Fruit fly (Drosophila melanogaster) whole organism, prepupa: ENCODE data around the gene CG34276.

Source experiments
- CG11294 ChIP-seq: fragments of 200-800 bp; sonication (Bioruptor generic); IDR thresholded peaks from 2 replicates; pipeline ENCODE4 v1.3.6; 2022; ENCODE audit warnings: missing biosample characterization, missing genetic modification characterization
- CG11762 ChIP-seq: fragments of 200-800 bp; sonication (Bioruptor generic); optimal IDR thresholded peaks from 3 replicates; lab custom pipeline; 2016; ENCODE audit warnings: missing biosample characterization, missing genetic modification characterization; ENCODE audit not compliant: insufficient read depth
- CG11902 ChIP-seq: fragments of 200-800 bp; sonication (Bioruptor generic); optimal IDR thresholded peaks from 3 replicates; lab custom pipeline; 2016; ENCODE audit warnings: missing biosample characterization, missing genetic modification characterization
- CG15336 ChIP-seq: fragments of 200-800 bp; sonication (Bioruptor generic); IDR thresholded peaks from 2 replicates; pipeline ENCODE4 v1.3.6; 2022; ENCODE audit warnings: missing biosample characterization, missing genetic modification characterization
- CG1621 ChIP-seq: fragments of 200-800 bp; sonication (Bioruptor generic); optimal IDR thresholded peaks from 3 replicates; lab custom pipeline; 2018; ENCODE audit warnings: missing biosample characterization, mild to moderate bottlenecking, missing genetic modification characterization
- CG16779 ChIP-seq: fragments of 200-800 bp; sonication (Bioruptor generic); optimal IDR thresholded peaks from 3 replicates; lab custom pipeline; 2017; ENCODE audit warnings: missing biosample characterization, mild to moderate bottlenecking, missing genetic modification characterization
- CG3032 ChIP-seq: fragments of 200-800 bp; optimal IDR thresholded peaks from 2 replicates; lab custom pipeline; 2019; ENCODE audit warnings: missing biosample characterization, mild to moderate bottlenecking, missing genetic modification characterization, moderate library complexity
- CG32006 ChIP-seq: fragments of 200-800 bp; sonication (Bioruptor generic); optimal IDR thresholded peaks from 3 replicates; lab custom pipeline; 2017; ENCODE audit warnings: missing biosample characterization, mild to moderate bottlenecking, missing genetic modification characterization
- CG34406 ChIP-seq: fragments of 200-800 bp; sonication (Bioruptor generic); optimal IDR thresholded peaks from 3 replicates; lab custom pipeline; 2016; ENCODE audit warnings: missing biosample characterization, missing genetic modification characterization
- CG4318 ChIP-seq: fragments of 200-800 bp; sonication (Bioruptor generic); optimal IDR thresholded peaks from 3 replicates; lab custom pipeline; 2017; ENCODE audit warnings: missing biosample characterization, mild to moderate bottlenecking, missing genetic modification characterization
- CG6163 ChIP-seq: fragments of 200-800 bp; sonication (Bioruptor generic); IDR thresholded peaks from 3 replicates; pipeline ENCODE4 v1.3.6; 2022; ENCODE audit warnings: missing biosample characterization, missing genetic modification characterization
- CG6276 ChIP-seq: fragments of 200-800 bp; sonication (Bioruptor generic); optimal IDR thresholded peaks from 2 replicates; lab custom pipeline; 2017; ENCODE audit warnings: missing biosample characterization, mild to moderate bottlenecking, missing genetic modification characterization
- CG6792 ChIP-seq: fragments of 200-800 bp; sonication (Bioruptor generic); optimal IDR thresholded peaks from 3 replicates; lab custom pipeline; 2016; ENCODE audit warnings: missing biosample characterization, missing genetic modification characterization
- CG6808 ChIP-seq: fragments of 200-800 bp; sonication (Bioruptor generic); optimal IDR thresholded peaks from 3 replicates; lab custom pipeline; 2017; ENCODE audit warnings: missing biosample characterization, missing genetic modification characterization, mild to moderate bottlenecking, moderate library complexity, missing genetic modification reagents
- CG6854 ChIP-seq: fragments of 200-800 bp; sonication (Bioruptor generic); optimal IDR thresholded peaks from 2 replicates; lab custom pipeline; 2017; ENCODE audit warnings: missing biosample characterization, mild to moderate bottlenecking, missing genetic modification characterization
- CG7368 ChIP-seq: fragments of 200-800 bp; sonication (Bioruptor generic); optimal IDR thresholded peaks from 3 replicates; lab custom pipeline; 2016; ENCODE audit warnings: missing biosample characterization, missing genetic modification characterization
- CG8319 ChIP-seq: fragments of 200-800 bp; sonication (Bioruptor generic); optimal IDR thresholded peaks from 3 replicates; lab custom pipeline; 2016; ENCODE audit warnings: missing biosample characterization, missing genetic modification characterization
- CG8632 ChIP-seq: fragments of 200-800 bp; sonication (Bioruptor generic); optimal IDR thresholded peaks from 3 replicates; lab custom pipeline; 2016; ENCODE audit warnings: missing biosample characterization, missing genetic modification characterization
- CG9139 ChIP-seq: fragments of 200-800 bp; sonication (Bioruptor generic); optimal IDR thresholded peaks from 3 replicates; lab custom pipeline; 2017; ENCODE audit warnings: missing biosample characterization, mild to moderate bottlenecking, missing genetic modification characterization
- Eip75B ChIP-seq: fragments of 200-800 bp; sonication (Bioruptor generic); optimal IDR thresholded peaks from 3 replicates; lab custom pipeline; 2016; ENCODE audit warnings: missing biosample characterization, missing genetic modification characterization
- Eip78C ChIP-seq: fragments of 200-800 bp; sonication (Bioruptor generic); peaks from one replicate; lab custom pipeline; 2016; ENCODE audit warnings: missing biosample characterization, missing genetic modification characterization
- Ets96B ChIP-seq: fragments of 200-800 bp; optimal IDR thresholded peaks from 2 replicates; lab custom pipeline; 2019; ENCODE audit warnings: missing biosample characterization, mild to moderate bottlenecking, missing genetic modification characterization, moderate library complexity
- Hr38 ChIP-seq: sonication (Bioruptor generic); optimal IDR thresholded peaks from 2 replicates; lab custom pipeline; 2016; ENCODE audit warnings: missing biosample characterization, missing genetic modification characterization
- Met ChIP-seq: fragments of 200-800 bp; sonication (Bioruptor generic); optimal IDR thresholded peaks from 3 replicates; lab custom pipeline; 2016; ENCODE audit warnings: missing biosample characterization, missing genetic modification characterization
- OdsH ChIP-seq: fragments of 200-800 bp; sonication (Bioruptor generic); optimal IDR thresholded peaks from 3 replicates; lab custom pipeline; 2016; ENCODE audit warnings: missing biosample characterization, missing genetic modification characterization
- Smox ChIP-seq: fragments of 200-800 bp; sonication (Bioruptor generic); optimal IDR thresholded peaks from 3 replicates; lab custom pipeline; 2016; ENCODE audit warnings: missing biosample characterization, missing genetic modification characterization
- Sox15 ChIP-seq: fragments of 200-800 bp; sonication (Bioruptor generic); optimal IDR thresholded peaks from 3 replicates; lab custom pipeline; 2016; ENCODE audit warnings: missing biosample characterization, missing genetic modification characterization
- acj6 ChIP-seq: fragments of 200-800 bp; sonication (Bioruptor generic); optimal IDR thresholded peaks from 3 replicates; lab custom pipeline; 2016; ENCODE audit warnings: missing biosample characterization, missing genetic modification characterization
- cyc ChIP-seq: fragments of 200-800 bp; sonication (Bioruptor generic); optimal IDR thresholded peaks from 3 replicates; lab custom pipeline; 2016; ENCODE audit warnings: missing biosample characterization, missing genetic modification characterization
- dac ChIP-seq: fragments of 200-800 bp; sonication (Bioruptor generic); optimal IDR thresholded peaks from 2 replicates; lab custom pipeline; 2017; ENCODE audit warnings: missing biosample characterization, mild to moderate bottlenecking, missing genetic modification characterization
- dsx ChIP-seq: fragments of 200-800 bp; optimal IDR thresholded peaks from 3 replicates; lab custom pipeline; 2019; ENCODE audit warnings: missing biosample characterization, mild to moderate bottlenecking, missing genetic modification characterization, moderate library complexity; ENCODE audit not compliant: poor library complexity, severe bottlenecking
- eg ChIP-seq: fragments of 200-800 bp; sonication (Bioruptor generic); IDR thresholded peaks from 3 replicates; pipeline ENCODE4 v1.3.6; 2022; ENCODE audit warnings: missing biosample characterization, missing genetic modification characterization
- fd85E ChIP-seq: fragments of 200-800 bp; sonication (Bioruptor generic); optimal IDR thresholded peaks from 3 replicates; lab custom pipeline; 2016; ENCODE audit warnings: missing biosample characterization, missing genetic modification characterization
- fkh ChIP-seq: fragments of 200-800 bp; sonication (Bioruptor generic); optimal IDR thresholded peaks from 3 replicates; lab custom pipeline; 2017; ENCODE audit warnings: missing biosample characterization, mild to moderate bottlenecking, missing genetic modification characterization, moderate library complexity
- lz ChIP-seq: fragments of 200-800 bp; sonication (Bioruptor generic); optimal IDR thresholded peaks from 3 replicates; lab custom pipeline; 2016; ENCODE audit warnings: missing biosample characterization, missing genetic modification characterization
- net ChIP-seq: fragments of 200-800 bp; sonication (Bioruptor generic); optimal IDR thresholded peaks from 3 replicates; lab custom pipeline; 2016; ENCODE audit warnings: missing biosample characterization, missing genetic modification characterization
- pdm3 ChIP-seq: fragments of 200-800 bp; sonication (Bioruptor generic); optimal IDR thresholded peaks from 3 replicates; lab custom pipeline; 2016; ENCODE audit warnings: missing biosample characterization, missing genetic modification characterization
- salr ChIP-seq, 2 experiments: fragments of 200-800 bp; sonication (Bioruptor generic); optimal IDR thresholded peaks; 3 replicates each; lab custom pipeline; 2016 to 2018; ENCODE audit warnings: missing biosample characterization in 2 of 2, missing genetic modification characterization in 2 of 2, mild to moderate bottlenecking in 1 of 2
- spab ChIP-seq: fragments of 200-800 bp; sonication (Bioruptor generic); optimal IDR thresholded peaks from 2 replicates; lab custom pipeline; 2017; ENCODE audit warnings: missing biosample characterization, mild to moderate bottlenecking, missing genetic modification characterization, missing genetic modification reagents
- ss ChIP-seq, 2 experiments: fragments of 200-800 bp; sonication (Bioruptor generic); optimal IDR thresholded peaks; 2 replicates in 1 of 2; 3 replicates in 1 of 2; lab custom pipeline; 2017 to 2018; ENCODE audit warnings: mild to moderate bottlenecking in 2 of 2, missing biosample characterization in 2 of 2, missing genetic modification characterization in 2 of 2, moderate library complexity in 1 of 2
- svp ChIP-seq: fragments of 200-800 bp; sonication (Bioruptor generic); peaks from one replicate; lab custom pipeline; 2016; ENCODE audit warnings: missing biosample characterization, missing genetic modification characterization
- topi ChIP-seq: fragments of 200-800 bp; sonication (Bioruptor generic); optimal IDR thresholded peaks from 3 replicates; lab custom pipeline; 2016; ENCODE audit warnings: missing biosample characterization, missing genetic modification characterization
- vri ChIP-seq: fragments of 200-800 bp; sonication (Bioruptor generic); optimal IDR thresholded peaks from 3 replicates; lab custom pipeline; 2016; ENCODE audit warnings: missing biosample characterization, mild to moderate bottlenecking, missing genetic modification characterization

CG34276 gene

DNA sequence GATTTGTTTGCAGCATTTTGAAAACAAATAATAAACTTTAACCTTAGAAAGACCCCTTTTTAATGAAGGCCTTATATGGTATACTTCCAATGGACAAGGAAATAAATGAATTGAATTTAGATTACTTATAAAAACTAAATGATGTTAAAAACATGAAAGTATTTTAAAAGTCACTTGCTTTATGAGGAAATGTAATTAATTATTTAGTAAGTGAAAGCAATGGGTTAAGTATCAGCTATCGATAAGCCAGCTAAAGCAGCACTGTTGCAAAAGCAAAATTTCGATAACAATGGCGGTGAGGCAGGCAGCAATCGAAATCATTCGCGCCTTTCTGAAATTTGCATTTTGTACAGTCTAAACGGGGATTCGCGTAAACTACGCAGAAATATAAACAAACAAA, 39.7 kb downstream of the CG34276 start, which contains the start of the genes CG32856 and Rbf2 (continued):
- peak; percentile 78 for TF ChIP-seq Eip75B (GFP tag; lab: Kevin White, UChicago)
- no peak for TF ChIP-seq CG6276 (GFP tag; lab: Kevin White, UChicago)
- TF ChIP-seq CG16779 (tag; lab: Kevin White, UChicago), result peak; percentile 60
- peak; percentile 95 for TF ChIP-seq lz
- TF ChIP-seq CG6163 (GFP tag; lab: Robert Waterston, UW), result no peak; the same call in 2 of the 3 replicates
- peak; percentile 97 for TF ChIP-seq Eip78C (GFP tag; lab: Kevin White, UChicago)
- TF ChIP-seq svp (GFP tag; lab: Kevin White, UChicago), result peak; percentile 95
- no peak for TF ChIP-seq Hr38
- no peak for TF ChIP-seq CG1621 (tag; lab: Kevin White, UChicago)
- TF ChIP-seq ss (GFP tag; optimal IDR thresholded peaks at IDR 0.05; lab: Kevin White, UChicago), result peak in 1 of 2 experiments; percentile 76
- TF ChIP-seq Ets96B (tag; lab: Kevin White, UChicago), result peak; percentile 89
- TF ChIP-seq CG11762 (GFP tag; lab: Kevin White, UChicago), result no peak
- peak; percentile 85 for TF ChIP-seq Sox15 (GFP tag; lab: Kevin White, UChicago)
- TF ChIP-seq topi, result peak; percentile 79
- TF ChIP-seq fkh (GFP tag; lab: Kevin White, UChicago), result no peak
- TF ChIP-seq vri (GFP tag; lab: Kevin White, UChicago), result no peak
- TF ChIP-seq CG7368 (GFP tag; lab: Kevin White, UChicago), result no peak
- peak; percentile 92 for TF ChIP-seq Smox (GFP tag; lab: Kevin White, UChicago)
- peak; percentile 62 for TF ChIP-seq CG8319
- peak; percentile 93 for TF ChIP-seq OdsH (GFP tag; lab: Kevin White, UChicago)
- peak; percentile 50 for TF ChIP-seq CG9139 (GFP tag; lab: Kevin White, UChicago)
- no peak; the same call in 2 of the 3 replicates for TF ChIP-seq eg (GFP tag; lab: Robert Waterston, UW)
- peak; percentile 87 for TF ChIP-seq net (GFP tag; lab: Kevin White, UChicago)
- TF ChIP-seq fd85E, result no peak
- TF ChIP-seq CG15336 (GFP tag; lab: Robert Waterston, UW), result peak; percentile 90
- TF ChIP-seq CG11902 (GFP tag; lab: Kevin White, UChicago), result peak; percentile 64
- peak; percentile 93 for TF ChIP-seq Met (GFP tag; lab: Kevin White, UChicago)
- no peak for TF ChIP-seq CG32006 (GFP tag; lab: Kevin White, UChicago)
- TF ChIP-seq CG6808 (GFP tag; lab: Kevin White, UChicago), result no peak

DNA sequence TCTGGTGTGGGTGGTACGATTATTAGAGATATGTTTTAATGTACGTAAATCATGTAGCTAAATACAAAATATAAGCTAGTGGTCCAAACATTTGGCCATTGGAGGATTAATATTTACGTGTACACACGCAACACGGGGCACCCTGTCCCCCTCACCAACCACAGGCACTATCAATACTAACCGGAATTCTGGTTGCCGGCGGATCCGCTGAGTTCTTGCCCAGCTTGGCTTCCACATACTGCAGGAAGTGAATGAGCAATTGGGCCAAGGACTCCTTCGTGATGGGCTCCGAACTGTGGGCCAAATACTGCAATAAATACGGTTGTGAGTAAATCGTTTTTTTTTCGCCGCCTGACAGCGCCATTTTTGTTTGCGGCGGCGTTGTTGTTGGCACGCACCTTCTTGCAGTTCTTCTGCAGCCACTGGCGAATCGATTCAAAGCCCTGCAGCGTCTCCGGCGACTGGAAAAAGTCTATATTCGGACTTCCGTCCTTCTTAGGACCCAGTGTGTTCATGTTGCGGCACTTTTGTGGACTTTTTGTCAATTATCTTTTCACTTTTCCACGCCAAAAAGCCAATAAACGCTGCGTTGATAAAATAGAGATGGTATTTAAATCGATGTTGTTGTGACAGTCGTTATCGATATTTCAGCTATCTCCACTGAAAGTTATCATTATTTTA, 47.0 kb downstream of the CG34276 start, which contains the start of gene mor:
TSS of gene mor (minus strand) at position 616 of the 681 bp plus-strand sequence.
- TF ChIP-seq ss (GFP tag; optimal IDR thresholded peaks at IDR 0.05; lab: Kevin White, UChicago), result peak; percentile 13 to 45
- no peak for TF ChIP-seq salr (GFP tag; optimal IDR thresholded peaks at IDR 0.05; lab: Kevin White, UChicago)
- peak; percentile 10 for TF ChIP-seq CG6808 (GFP tag; lab: Kevin White, UChicago)
- TF ChIP-seq CG6854 (GFP tag; lab: Kevin White, UChicago), result peak; percentile 12
- TF ChIP-seq CG1621 (tag; lab: Kevin White, UChicago), result peak; percentile 15
- TF ChIP-seq CG11762 (GFP tag; lab: Kevin White, UChicago), result no peak
- peak; percentile 21 for TF ChIP-seq Eip78C (GFP tag; lab: Kevin White, UChicago)

DNA sequence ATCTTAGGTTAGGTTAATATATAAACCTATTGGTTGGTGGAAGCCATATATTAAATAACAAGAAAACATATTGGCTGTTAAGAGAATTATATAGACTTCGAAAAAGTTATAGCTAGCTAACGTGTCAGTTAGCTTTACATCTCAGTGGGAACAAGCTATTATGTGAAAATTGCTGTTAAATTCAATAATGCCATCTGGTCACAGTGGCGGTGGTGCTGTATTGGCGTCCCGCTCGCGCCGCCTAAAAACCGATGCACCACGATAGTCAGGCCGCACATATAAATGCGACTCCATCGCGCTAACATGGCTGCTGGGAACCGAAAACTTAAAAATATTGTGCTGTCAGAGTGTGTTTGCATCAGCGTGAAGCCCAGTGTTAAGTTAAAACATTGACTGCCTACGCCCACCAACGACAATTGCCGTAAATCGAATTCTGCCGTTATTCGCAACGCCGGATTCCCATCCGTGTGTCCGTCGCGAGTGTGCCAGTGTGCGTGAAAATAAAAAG, 47.6 kb downstream of the CG34276 start, which contains the start of gene Hel89B:
TSS of gene Hel89B (plus strand) at position 320 of the 508 bp plus-strand sequence.
- TF ChIP-seq CG34406 (GFP tag; lab: Kevin White, UChicago) (no peak), pdm3 (GFP tag; lab: Kevin White, UChicago) (peak; percentile 66), CG3032 (peak; percentile 71), fd85E (no peak), CG8632 (GFP tag; lab: Kevin White, UChicago) (no peak), vri (GFP tag; lab: Kevin White, UChicago) (no peak), topi (no peak), spab (GFP tag; lab: Kevin White, UChicago) (no peak), ss (GFP tag; optimal IDR thresholded peaks at IDR 0.05; lab: Kevin White, UChicago) (peak in 1 of 2 experiments; percentile 10), dsx (GFP tag; lab: Kevin White, UChicago) (no peak), CG6792 (GFP tag; lab: Kevin White, UChicago) (no peak), Ets96B (tag; lab: Kevin White, UChicago) (no peak), cyc (GFP tag; lab: Kevin White, UChicago) (peak; percentile 61), Smox (GFP tag; lab: Kevin White, UChicago) (peak; percentile 44), CG32006 (GFP tag; lab: Kevin White, UChicago) (peak; percentile 59), CG4318 (GFP tag; lab: Kevin White, UChicago) (no peak), CG11762 (GFP tag; lab: Kevin White, UChicago) (no peak), Hr38 (no peak), Eip78C (GFP tag; lab: Kevin White, UChicago) (peak; percentile 80), dac (GFP tag; lab: Kevin White, UChicago) (peak; percentile 36), svp (GFP tag; lab: Kevin White, UChicago) (peak; percentile 62), CG8319 (no peak), CG11294 (GFP tag; lab: Robert Waterston, UW) (no peak), CG6276 (GFP tag; lab: Kevin White, UChicago) (no peak), acj6 (GFP tag; lab: Kevin White, UChicago) (peak; percentile 35), lz (peak; percentile 53), salr (GFP tag; optimal IDR thresholded peaks at IDR 0.05; lab: Kevin White, UChicago) (no peak)
